Worm (Caenorhabditis elegans) whole organism, L4/young adult: Measurements from ENCODE around the gene F13D12.8.

ENCODE experiments used
- W03F9.2 ChIP-seq: fragments of 150-350 bp; optimal IDR thresholded peaks from 2 replicates; lab custom pipeline; 2014; ENCODE audit warnings: missing biosample characterization, missing genetic modification characterization
- dao-5 ChIP-seq: sonication (generic microtip); optimal IDR thresholded peaks from 2 replicates; lab custom pipeline; 2016; ENCODE audit warnings: missing genotype, missing genetic modification characterization, moderate library complexity, missing compliant biosample characterization
- him-1 ChIP-seq: sonication (generic microtip); optimal IDR thresholded peaks from 2 replicates; lab custom pipeline; 2016; ENCODE audit warnings: missing genotype, missing genetic modification reagents, missing genetic modification characterization, missing compliant biosample characterization

The F13D12.8 gene

ce11 chrII:11732513-11732912 is at the start of gene F13D12.8:
Gene F13D12.8 (minus strand): TSS chrII:11732594.
- TF ChIP-seq him-1 (no peak), W03F9.2 (tag; lab: Kevin White, UChicago) (no peak), dao-5 (no peak)

- no peak for TF ChIP-seq dao-5
- TF ChIP-seq him-1, result no peak
- TF ChIP-seq W03F9.2 (tag; lab: Kevin White, UChicago), result no peak
These were observed 45.6 kb upstream of the F13D12.8 start, which contains the start of the genes patr-1 and dna-2 for ce11 chrII:11777893-11778480. Gene patr-1 (minus strand): TSS chrII:11777943. Gene dna-2 (plus strand): TSS chrII:11778430.

ce11 chrII:11774218-11774617 is 41.8 kb upstream of the F13D12.8 start, which contains the start of gene F44E5.1:
Gene F44E5.1 (minus strand): TSS chrII:11774559.
- TF ChIP-seq W03F9.2 (tag; lab: Kevin White, UChicago) (no peak), dao-5 (no peak), him-1 (no peak)

- TF ChIP-seq dao-5, result no peak
- no peak for TF ChIP-seq W03F9.2 (tag; lab: Kevin White, UChicago)
- TF ChIP-seq him-1, result no peak
These were observed 40.0 kb upstream of the F13D12.8 start, which contains the start of gene F44E5.15 for ce11 chrII:11772364-11772763. Gene F44E5.15 (plus strand): TSS chrII:11772664.

ce11 chrII:11766472-11766871 is 34.1 kb upstream of the F13D12.8 start, which contains the start of gene F44E5.2:
Gene F44E5.2 (plus strand): TSS chrII:11766772.
- TF ChIP-seq W03F9.2 (tag; lab: Kevin White, UChicago) (no peak), him-1 (no peak), dao-5 (no peak)

ce11 chrII:11765506-11766152 is 33.2 kb upstream of the F13D12.8 start:
- TF ChIP-seq W03F9.2 (tag; lab: Kevin White, UChicago), result no peak
- TF ChIP-seq dao-5, result no peak
- no peak for TF ChIP-seq him-1

ce11 chrII:11761806-11762512 is 29.6 kb upstream of the F13D12.8 start:
- no peak for TF ChIP-seq dao-5
- peak; percentile 92 for TF ChIP-seq W03F9.2 (tag; lab: Kevin White, UChicago)
- no peak for TF ChIP-seq him-1

ce11 chrII:11759277-11759676 is 26.9 kb upstream of the F13D12.8 start, which contains the start of the genes F44E5.4 and F44E5.5:
Gene F44E5.4 (minus strand): TSS chrII:11759311.
Gene F44E5.5 (plus strand): TSS chrII:11759662.
- TF ChIP-seq him-1, result peak; percentile 35

ce11 chrII:11756684-11757107 is 24.3 kb upstream of the F13D12.8 start:
- TF ChIP-seq W03F9.2 (tag; lab: Kevin White, UChicago), result peak; percentile 87
- no peak for TF ChIP-seq dao-5
- peak; percentile 13 for TF ChIP-seq him-1

ce11 chrII:11753186-11753585 is 20.8 kb upstream of the F13D12.8 start:
- no peak for TF ChIP-seq him-1
- TF ChIP-seq W03F9.2 (tag; lab: Kevin White, UChicago), result no peak
- no peak for TF ChIP-seq dao-5

ce11 chrII:11751615-11752174 is 19.3 kb upstream of the F13D12.8 start:
- TF ChIP-seq dao-5, result no peak
- peak; percentile 76 for TF ChIP-seq him-1
- no peak for TF ChIP-seq W03F9.2 (tag; lab: Kevin White, UChicago)

- TF ChIP-seq him-1 (peak; percentile 93), dao-5 (peak; percentile 82), W03F9.2 (tag; lab: Kevin White, UChicago) (peak; percentile 17)
These were observed 17.2 kb upstream of the F13D12.8 start for ce11 chrII:11749490-11750172.

- no peak for TF ChIP-seq W03F9.2 (tag; lab: Kevin White, UChicago)
- no peak for TF ChIP-seq him-1
- TF ChIP-seq dao-5, result no peak
These were observed 16.1 kb upstream of the F13D12.8 start, which contains the start of the genes F44E5.17 and gpb-1 for ce11 chrII:11748494-11748893. Gene F44E5.17 (minus strand): TSS chrII:11748594. Gene gpb-1 (minus strand): TSS chrII:11748611.

- no peak for TF ChIP-seq dao-5
- TF ChIP-seq W03F9.2 (tag; lab: Kevin White, UChicago), result no peak
- TF ChIP-seq him-1, result no peak
These were observed 15.5 kb upstream of the F13D12.8 start for ce11 chrII:11747889-11748288.
